Fruit fly (Drosophila melanogaster): ENCODE measurements around the gene hob.

The hob gene

DNA sequence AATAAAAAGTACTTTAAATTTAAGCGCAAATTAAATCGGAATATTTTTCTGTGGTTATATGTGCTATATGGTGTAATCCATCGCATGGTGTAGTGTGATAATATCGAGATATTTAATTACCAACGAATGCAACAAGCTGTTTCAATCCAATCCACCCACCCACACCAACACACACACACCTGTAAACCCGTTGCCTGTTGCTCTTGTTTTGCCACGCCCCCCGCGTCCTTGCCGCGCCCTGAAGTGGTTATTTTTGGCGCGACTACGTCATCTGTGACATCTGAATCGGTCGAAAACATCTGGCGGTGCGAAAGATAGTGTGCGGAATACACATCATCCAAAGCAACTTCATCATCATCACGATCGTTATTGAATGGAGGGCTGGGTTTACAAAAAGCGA, 53.3 kb downstream of the hob start:
- TF ChIP-seq gl (tag; optimal IDR thresholded peaks at IDR 0.05), result no peak
- TF ChIP-seq EcR (GFP tag; optimal IDR thresholded peaks at IDR 0.05), result peak; percentile 35

DNA sequence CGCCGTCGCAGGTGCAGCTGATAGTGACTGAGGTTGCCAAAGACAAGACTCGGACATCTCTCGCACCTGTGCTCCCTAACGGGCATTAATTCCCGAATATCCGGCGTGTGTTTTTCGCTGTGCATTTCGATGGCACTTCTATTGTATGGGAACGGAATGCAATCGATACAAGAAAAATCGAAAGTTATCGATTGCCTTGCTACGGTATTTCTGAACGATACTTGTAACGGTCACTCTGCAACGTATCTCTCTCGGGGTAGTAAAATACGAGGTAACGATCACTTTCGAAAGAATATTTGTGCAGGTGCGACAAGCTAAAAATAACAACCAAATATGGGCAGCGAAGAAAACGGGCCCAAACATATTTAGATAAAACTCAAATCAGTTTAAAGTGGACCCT, 53.8 kb downstream of the hob start, which contains the start of gene CG32280:
Gene CG32280, plus strand, starts transcription at position 231 of the 400 bp plus-strand sequence.
- TF ChIP-seq CG12605 (GFP tag; IDR thresholded peaks at IDR 0.05) (no peak), CG32121 (GFP tag; IDR thresholded peaks at IDR 0.05) (0 out of 2 replicates have a peak, but pooled peaks have one; percentile 37), CG15710 (tag; optimal IDR thresholded peaks at IDR 0.05) (no peak), CG9948 (tag; optimal IDR thresholded peaks at IDR 0.05) (no peak), EcR (GFP tag; optimal IDR thresholded peaks at IDR 0.05) (no peak), gl (tag; optimal IDR thresholded peaks at IDR 0.05) (no peak), CG8301 (tag; optimal IDR thresholded peaks at IDR 0.05) (no peak), fd96Ca (GFP tag; IDR thresholded peaks at IDR 0.05) (peak; percentile 34; the same call in 1 of the 3 replicates), rn (GFP tag; IDR thresholded peaks at IDR 0.05) (no peak), Pif1B (GFP tag; optimal IDR thresholded peaks at IDR 0.05) (no peak), Pif1A (GFP tag; optimal IDR thresholded peaks at IDR 0.05) (no peak), CG13204 (GFP tag; optimal IDR thresholded peaks at IDR 0.05) (no peak), Ets98B (GFP tag; IDR thresholded peaks at IDR 0.05) (0 out of 2 replicates have a peak, but pooled peaks have one; percentile 19), CG17806 (tag; optimal IDR thresholded peaks at IDR 0.05) (no peak), CG4496 (GFP tag; IDR thresholded peaks at IDR 0.05) (0 out of 3 replicates have a peak, but pooled peaks have one; percentile 58)

DNA sequence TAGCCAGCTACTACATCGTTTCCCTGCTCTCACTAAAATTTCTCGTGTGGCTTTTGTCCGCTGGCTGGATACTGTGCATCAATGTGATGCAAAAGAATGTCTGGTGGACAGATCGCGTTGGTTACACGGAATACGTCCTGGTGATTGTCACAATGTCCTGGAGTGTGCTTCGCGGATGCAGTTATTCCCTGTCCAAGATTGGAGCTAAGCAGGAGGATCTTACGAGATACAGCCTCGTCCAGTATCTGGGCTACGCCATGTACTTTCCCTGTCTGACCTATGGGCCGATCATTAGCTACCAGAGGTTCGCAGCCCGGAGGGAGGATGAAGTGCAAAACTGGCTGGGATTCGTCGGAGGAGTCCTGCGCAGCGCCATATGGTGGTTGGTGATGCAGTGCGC, 56.1 kb downstream of the hob start:
- no peak for TF ChIP-seq CG34367 (tag; optimal IDR thresholded peaks at IDR 0.05)
- TF ChIP-seq D1 (tag; optimal IDR thresholded peaks at IDR 0.05), result no peak
- no peak for TF ChIP-seq gl (tag; optimal IDR thresholded peaks at IDR 0.05)

- TF ChIP-seq Pif1B (GFP tag; optimal IDR thresholded peaks at IDR 0.05) (no peak), CG34367 (tag; optimal IDR thresholded peaks at IDR 0.05) (no peak), CG8301 (tag; optimal IDR thresholded peaks at IDR 0.05) (no peak), CG10348 (GFP tag; IDR thresholded peaks at IDR 0.05) (no peak), CG32121 (GFP tag; IDR thresholded peaks at IDR 0.05) (no peak), CG17806 (tag; optimal IDR thresholded peaks at IDR 0.05) (no peak), CG12605 (GFP tag; IDR thresholded peaks at IDR 0.05) (no peak)
These were observed 56.8 kb downstream of the hob start, which contains the start of gene rasp for dm6 chr3L:3161968-3162367. Gene rasp, plus strand, starts transcription at chr3L:3162180.

Measured in whole organism, pupa.